Worm (Caenorhabditis elegans): ENCODE measurements around the gene lsy-13.

DNA sequence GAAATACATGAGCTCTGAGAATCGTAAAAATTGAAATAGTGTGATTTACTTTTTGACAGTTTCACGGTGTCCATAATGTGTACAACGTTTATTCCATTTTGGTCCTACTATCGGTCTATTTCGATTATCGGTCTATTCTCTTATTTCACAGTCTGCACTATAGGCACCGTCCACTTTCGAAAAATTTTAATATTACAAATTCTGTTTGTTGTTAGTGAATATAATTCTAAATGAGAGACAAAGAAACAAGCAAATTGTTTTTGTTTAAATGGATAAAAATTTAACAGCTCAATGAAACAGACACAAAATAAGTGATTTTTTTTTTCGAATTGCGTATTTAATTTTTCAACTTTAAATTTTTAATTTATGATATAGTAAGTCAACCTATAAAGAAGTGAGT is 34.5 kb downstream of the lsy-13 start:
- TF ChIP-seq W03F9.2 (tag; optimal IDR thresholded peaks at IDR 0.05): no peak
- TF ChIP-seq him-1 (tag; optimal IDR thresholded peaks at IDR 0.05): no peak

Measured in whole organism, L4/young adult.